Fruit fly (Drosophila melanogaster) whole organism, prepupa: ENCODE measurements around the gene CG5412.

Experiments
- CG16779 ChIP-seq: fragments of 200-800 bp; sonication (Bioruptor generic); optimal IDR thresholded peaks from 3 replicates; lab custom pipeline; 2017; ENCODE audit warnings: missing biosample characterization, mild to moderate bottlenecking, missing genetic modification characterization
- Lpt ChIP-seq: fragments of 200-800 bp; sonication (Bioruptor generic); optimal IDR thresholded peaks from 3 replicates; lab custom pipeline; 2016; ENCODE audit warnings: missing biosample characterization, missing genetic modification characterization
- fd59A ChIP-seq: fragments of 200-800 bp; sonication (Bioruptor generic); optimal IDR thresholded peaks from 2 replicates; lab custom pipeline; 2017; ENCODE audit warnings: missing biosample characterization, mild to moderate bottlenecking, missing genetic modification characterization, missing genetic modification reagents

dm6 chr3R:20544952-20545351, 31.9 kb upstream of the CG5412 start:
- TF ChIP-seq CG16779 (tag; lab: Kevin White, UChicago) (no peak), fd59A (GFP tag; lab: Kevin White, UChicago) (no peak), Lpt (GFP tag; lab: Kevin White, UChicago) (no peak)
